Worm (Caenorhabditis elegans) whole organism, L3 larva: ENCODE measurements around the gene C15H9.9.

ENCODE experiments used
- ZK546.5 ChIP-seq: sonication (generic microtip); optimal IDR thresholded peaks from 2 replicates; lab custom pipeline; 2017; ENCODE audit warnings: missing biosample characterization, missing genetic modification characterization
- ama-1 ChIP-seq: fragments of 150-350 bp; optimal IDR thresholded peaks from 2 replicates; lab custom pipeline; 2018
- ceh-16 ChIP-seq: sonication (generic microtip); optimal IDR thresholded peaks from 2 replicates; lab custom pipeline; 2017; ENCODE audit warnings: missing biosample characterization, missing genetic modification characterization
- ceh-82 ChIP-seq: fragments of 150-350 bp; optimal IDR thresholded peaks from 2 replicates; lab custom pipeline; 2014; ENCODE audit warnings: missing biosample characterization, missing genetic modification characterization
- ceh-9 ChIP-seq: sonication (generic microtip); optimal IDR thresholded peaks from 2 replicates; lab custom pipeline; 2018; ENCODE audit warnings: missing biosample characterization, missing genetic modification characterization
- egl-5 ChIP-seq: fragments of 150-350 bp; optimal IDR thresholded peaks from 2 replicates; lab custom pipeline; 2017; ENCODE audit warnings: missing biosample characterization, missing genetic modification reagents, missing genetic modification characterization, inconsistent platforms
- elt-1 ChIP-seq: fragments of 150-350 bp; optimal IDR thresholded peaks from 2 replicates; lab custom pipeline; 2014; ENCODE audit warnings: missing biosample characterization, missing genetic modification characterization
- elt-2 ChIP-seq: sonication (generic microtip); optimal IDR thresholded peaks from 2 replicates; lab custom pipeline; 2016; ENCODE audit warnings: missing genetic modification reagents, mild to moderate bottlenecking, missing genetic modification characterization, missing compliant biosample characterization
- elt-3 ChIP-seq, 3 experiments: fragments of 150-350 bp in 1 of 3; sonication (generic microtip) in 2 of 3; optimal IDR thresholded peaks; 2 replicates in 2 of 3; 4 replicates in 1 of 3; lab custom pipeline; 2014 to 2017; ENCODE audit warnings: missing biosample characterization in 3 of 3, missing genetic modification characterization in 3 of 3
- eor-1 ChIP-seq, 2 experiments: fragments of 150-350 bp; optimal IDR thresholded peaks; 2 replicates each; lab custom pipeline; 2014 to 2018; ENCODE audit warnings: missing biosample characterization in 2 of 2, missing genetic modification characterization in 2 of 2
- fkh-10 ChIP-seq: sonication (generic microtip); optimal IDR thresholded peaks from 2 replicates; lab custom pipeline; 2017; ENCODE audit warnings: missing biosample characterization, missing genetic modification reagents, missing genetic modification characterization
- hmg-11 ChIP-seq: sonication (generic microtip); optimal IDR thresholded peaks from 2 replicates; lab custom pipeline; 2016; ENCODE audit warnings: missing genetic modification characterization, missing compliant biosample characterization
- jun-1 ChIP-seq: fragments of 150-350 bp; optimal IDR thresholded peaks from 2 replicates; lab custom pipeline; 2014; ENCODE audit warnings: missing biosample characterization, missing genetic modification reagents, missing genetic modification characterization
- lin-15B ChIP-seq: fragments of 150-350 bp; optimal IDR thresholded peaks from 2 replicates; lab custom pipeline; 2014; ENCODE audit warnings: missing biosample characterization, missing genetic modification characterization
- lin-39 ChIP-seq: fragments of 150-350 bp; optimal IDR thresholded peaks from 2 replicates; lab custom pipeline; 2018; ENCODE audit warnings: missing biosample characterization, missing genetic modification reagents, missing genetic modification characterization
- lsy-12 ChIP-seq: sonication (generic microtip); optimal IDR thresholded peaks from 2 replicates; lab custom pipeline; 2016; ENCODE audit warnings: mild to moderate bottlenecking, missing genetic modification characterization, missing compliant biosample characterization
- mdl-1 ChIP-seq: fragments of 150-350 bp; optimal IDR thresholded peaks from 2 replicates; lab custom pipeline; 2014; ENCODE audit warnings: missing biosample characterization, missing genetic modification characterization
- mml-1 ChIP-seq: fragments of 150-350 bp; sonication (generic microtip); optimal IDR thresholded peaks from 3 replicates; lab custom pipeline; 2014; ENCODE audit warnings: missing biosample characterization, missing genetic modification characterization
- nfya-1 ChIP-seq: sonication (generic microtip); optimal IDR thresholded peaks from 2 replicates; lab custom pipeline; 2017; ENCODE audit warnings: missing genetic modification characterization, mild to moderate bottlenecking, missing compliant biosample characterization, antibody characterized with exemption, moderate library complexity; ENCODE audit not compliant: insufficient read depth
- nhr-11 ChIP-seq: fragments of 150-350 bp; optimal IDR thresholded peaks from 2 replicates; lab custom pipeline; 2014; ENCODE audit warnings: missing biosample characterization, missing genetic modification characterization
- nhr-12 ChIP-seq: fragments of 150-350 bp; optimal IDR thresholded peaks from 2 replicates; lab custom pipeline; 2014; ENCODE audit warnings: missing biosample characterization, missing genetic modification characterization
- nhr-23 ChIP-seq: fragments of 150-350 bp; optimal IDR thresholded peaks from 2 replicates; lab custom pipeline; 2014; ENCODE audit warnings: missing biosample characterization, missing genetic modification reagents, missing genetic modification characterization
- nhr-237 ChIP-seq: fragments of 150-350 bp; optimal IDR thresholded peaks from 2 replicates; lab custom pipeline; 2014; ENCODE audit warnings: missing biosample characterization, missing genetic modification characterization
- nhr-25 ChIP-seq: sonication (generic microtip); optimal IDR thresholded peaks from 2 replicates; lab custom pipeline; 2017; ENCODE audit warnings: missing biosample characterization, missing genetic modification characterization
- nhr-28 ChIP-seq: fragments of 150-350 bp; optimal IDR thresholded peaks from 2 replicates; lab custom pipeline; 2014; ENCODE audit warnings: missing biosample characterization, missing genetic modification characterization
- nhr-77 ChIP-seq: fragments of 150-350 bp; optimal IDR thresholded peaks from 2 replicates; lab custom pipeline; 2014; ENCODE audit warnings: missing biosample characterization, missing genetic modification characterization
- pha-4 ChIP-seq: fragments of 150-350 bp; optimal IDR thresholded peaks from 2 replicates; lab custom pipeline; 2014; ENCODE audit warnings: missing biosample characterization, missing genetic modification reagents, missing genetic modification characterization
- pqm-1 ChIP-seq: fragments of 150-350 bp; optimal IDR thresholded peaks from 2 replicates; lab custom pipeline; 2017; ENCODE audit warnings: missing biosample characterization, missing genetic modification characterization, inconsistent platforms
- sea-2 ChIP-seq: fragments of 150-350 bp; sonication (generic microtip); optimal IDR thresholded peaks from 4 replicates; lab custom pipeline; 2014; ENCODE audit warnings: missing biosample characterization, missing genetic modification reagents, missing genetic modification characterization
- skn-1 ChIP-seq: fragments of 150-350 bp; optimal IDR thresholded peaks from 2 replicates; lab custom pipeline; 2014; ENCODE audit warnings: missing biosample characterization, missing genetic modification characterization
- snpc-4 ChIP-seq: fragments of 150-350 bp; optimal IDR thresholded peaks from 2 replicates; lab custom pipeline; 2014; ENCODE audit warnings: missing biosample characterization, missing genetic modification characterization
- tbx-2 ChIP-seq: sonication (generic microtip); optimal IDR thresholded peaks from 2 replicates; lab custom pipeline; 2016; ENCODE audit warnings: mild to moderate bottlenecking, missing genetic modification characterization, missing compliant biosample characterization
- unc-39 ChIP-seq: sonication (generic microtip); optimal IDR thresholded peaks from 4 replicates; lab custom pipeline; 2017; ENCODE audit warnings: missing biosample characterization, missing genetic modification characterization
- unc-62 ChIP-seq: fragments of 150-350 bp; sonication (generic microtip); optimal IDR thresholded peaks from 4 replicates; lab custom pipeline; 2014; ENCODE audit warnings: missing biosample characterization, missing genetic modification reagents, missing genetic modification characterization
- zag-1 ChIP-seq: fragments of 150-350 bp; optimal IDR thresholded peaks from 2 replicates; lab custom pipeline; 2014; ENCODE audit warnings: missing biosample characterization, missing genetic modification characterization
- ztf-11 ChIP-seq: fragments of 150-350 bp; optimal IDR thresholded peaks from 2 replicates; lab custom pipeline; 2014; ENCODE audit warnings: missing biosample characterization, missing genetic modification characterization
- ztf-4 ChIP-seq: fragments of 150-350 bp; optimal IDR thresholded peaks from 2 replicates; lab custom pipeline; 2014; ENCODE audit warnings: missing biosample characterization, missing genetic modification characterization

C15H9.9 gene

DNA sequence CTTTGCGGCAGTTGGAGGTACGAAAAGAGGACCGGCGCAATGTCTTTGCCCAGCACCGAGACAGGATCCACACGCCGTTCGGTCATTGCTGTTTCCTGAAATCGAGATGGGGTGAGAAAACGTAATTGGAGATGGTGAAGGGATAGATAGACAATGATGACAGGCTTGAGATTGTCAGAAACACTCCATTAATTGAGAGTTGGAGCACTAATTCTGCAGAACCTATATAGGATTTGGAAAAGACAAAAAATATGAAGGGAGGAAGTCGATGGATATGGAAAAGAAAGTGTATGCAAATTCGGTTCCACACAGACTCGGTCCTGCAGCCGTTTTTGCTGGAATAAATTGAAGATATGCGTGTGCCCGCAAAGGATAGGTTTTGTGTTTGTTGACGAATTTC lies 10.2 kb upstream of the C15H9.9 start, which contains the start of gene Y72A10A.1:
Gene Y72A10A.1, minus strand, starts transcription at position 101 of the 400 bp plus-strand sequence.
- TF ChIP-seq fkh-10 (GFP tag; lab: Kevin White, UChicago) (no peak), ama-1 (lab: Kevin White, UChicago) (no peak), ZK546.5 (tag; lab: Kevin White, UChicago) (no peak), nhr-12 (no peak), snpc-4 (tag; lab: Kevin White, UChicago) (no peak), egl-5 (tag; lab: Kevin White, UChicago) (no peak), pqm-1 (tag; lab: Kevin White, UChicago) (no peak), lin-15B (no peak), nhr-28 (no peak), zag-1 (tag; lab: Kevin White, UChicago) (no peak), elt-3 (tag; optimal IDR thresholded peaks at IDR 0.05; lab: Kevin White, UChicago) (no peak), hmg-11 (tag; lab: Kevin White, UChicago) (no peak), ztf-11 (tag; lab: Kevin White, UChicago) (no peak), ceh-9 (no peak), unc-39 (tag; lab: Kevin White, UChicago) (no peak), nhr-237 (no peak), pha-4 (no peak), elt-1 (no peak), nhr-23 (tag; lab: Kevin White, UChicago) (no peak)

ce11 chrX:6134423-6134822 lies 6.3 kb upstream of the C15H9.9 start:
- TF ChIP-seq nhr-77 (tag; lab: Kevin White, UChicago) (no peak), ceh-9 (no peak), lsy-12 (tag; lab: Kevin White, UChicago) (no peak), mdl-1 (tag; lab: Kevin White, UChicago) (no peak), sea-2 (GFP tag; lab: Kevin White, UChicago) (no peak), tbx-2 (tag; lab: Kevin White, UChicago) (peak; percentile 30), elt-3 (tag; optimal IDR thresholded peaks at IDR 0.05; lab: Kevin White, UChicago) (no peak), nhr-28 (no peak), jun-1 (tag; lab: Kevin White, UChicago) (no peak), nfya-1 (tag; lab: Kevin White, UChicago) (peak; percentile 47), fkh-10 (GFP tag; lab: Kevin White, UChicago) (no peak), unc-39 (tag; lab: Kevin White, UChicago) (no peak), nhr-23 (tag; lab: Kevin White, UChicago) (no peak), ama-1 (lab: Kevin White, UChicago) (no peak), nhr-25 (tag; lab: Kevin White, UChicago) (no peak), eor-1 (tag; optimal IDR thresholded peaks at IDR 0.05; lab: Kevin White, UChicago) (no peak), lin-15B (no peak), elt-2 (no peak), nhr-11 (tag; lab: Kevin White, UChicago) (no peak), ceh-82 (no peak), ceh-16 (tag; lab: Kevin White, UChicago) (no peak), mml-1 (tag; lab: Kevin White, UChicago) (no peak), nhr-12 (no peak), lin-39 (no peak), skn-1 (tag; lab: Kevin White, UChicago) (no peak), hmg-11 (tag; lab: Kevin White, UChicago) (peak; percentile 55), nhr-237 (no peak), pha-4 (no peak), unc-62 (GFP tag; lab: Kevin White, UChicago) (peak; percentile 43), elt-1 (no peak), zag-1 (tag; lab: Kevin White, UChicago) (no peak), pqm-1 (tag; lab: Kevin White, UChicago) (no peak), ztf-4 (tag; lab: Kevin White, UChicago) (no peak)

- TF ChIP-seq elt-2 (peak; percentile 80), nhr-237 (no peak), nfya-1 (tag; lab: Kevin White, UChicago) (peak; percentile 1), nhr-11 (tag; lab: Kevin White, UChicago) (no peak), pqm-1 (tag; lab: Kevin White, UChicago) (peak; percentile 53), ztf-4 (tag; lab: Kevin White, UChicago) (no peak), pha-4 (peak; percentile 25), ceh-16 (tag; lab: Kevin White, UChicago) (no peak)
These were observed 1.2 kb upstream of the C15H9.9 start for ce11 chrX:6129277-6129676.

DNA sequence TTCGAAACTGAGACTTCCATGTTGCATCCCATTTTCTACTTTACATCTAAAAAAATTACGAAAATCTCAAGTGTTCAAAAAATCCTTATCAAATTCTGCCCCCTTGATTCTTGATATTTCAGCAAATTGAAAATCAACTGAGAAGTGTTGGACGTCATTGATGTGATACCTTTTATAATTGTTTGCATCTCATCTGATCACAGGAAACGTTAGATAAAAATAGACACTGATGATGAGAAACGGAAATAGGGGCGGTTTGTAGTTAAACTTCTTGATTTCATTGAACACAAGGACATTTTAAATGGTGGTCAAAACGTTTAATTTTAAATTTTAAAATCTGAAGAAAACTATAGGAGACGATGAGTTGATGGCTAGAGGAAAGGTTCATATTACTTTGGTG lies 698 bp upstream of the C15H9.9 start:
- TF ChIP-seq ceh-16 (tag; lab: Kevin White, UChicago): no peak
- no peak for TF ChIP-seq unc-39 (tag; lab: Kevin White, UChicago)
- TF ChIP-seq skn-1 (tag; lab: Kevin White, UChicago): no peak
- no peak for TF ChIP-seq nhr-25 (tag; lab: Kevin White, UChicago)
